Worm (Caenorhabditis elegans) whole organism, mixed stage, embryonic: ENCODE results near the gene phf-5.

Source experiments
- M03D4.4 ChIP-seq: sonication (generic microtip); optimal IDR thresholded peaks from 2 replicates; lab custom pipeline; 2017; ENCODE audit warnings: mild to moderate bottlenecking, missing genetic modification characterization, missing compliant biosample characterization
- bed-3 ChIP-seq: fragments of 200-800 bp; sonication (Bioruptor generic); optimal IDR thresholded peaks from 3 replicates; lab custom pipeline; 2018; ENCODE audit warnings: mild to moderate bottlenecking, missing genetic modification characterization, moderate library complexity, missing compliant biosample characterization
- blmp-1 ChIP-seq: fragments of 150-350 bp; optimal IDR thresholded peaks from 2 replicates; lab custom pipeline; 2014; ENCODE audit warnings: missing biosample characterization, missing genetic modification characterization
- ceh-39 ChIP-seq: fragments of 150-350 bp; optimal IDR thresholded peaks from 2 replicates; lab custom pipeline; 2014; ENCODE audit warnings: missing biosample characterization, missing genetic modification characterization
- ceh-43 ChIP-seq: fragments of 200-800 bp; sonication (Bioruptor generic); optimal IDR thresholded peaks from 2 replicates; lab custom pipeline; 2018; ENCODE audit warnings: mild to moderate bottlenecking, missing genetic modification characterization, moderate library complexity, missing compliant biosample characterization
- ceh-83 ChIP-seq: fragments of 200-800 bp; sonication (Bioruptor generic); optimal IDR thresholded peaks from 2 replicates; lab custom pipeline; 2018; ENCODE audit warnings: mild to moderate bottlenecking, missing genetic modification characterization, missing compliant biosample characterization
- ces-1 ChIP-seq: fragments of 150-350 bp; optimal IDR thresholded peaks from 2 replicates; lab custom pipeline; 2014; ENCODE audit warnings: missing biosample characterization, missing genetic modification reagents, missing genetic modification characterization
- cnd-1 ChIP-seq: fragments of 200-800 bp; sonication (Bioruptor generic); optimal IDR thresholded peaks from 2 replicates; lab custom pipeline; 2018; ENCODE audit warnings: mild to moderate bottlenecking, missing genetic modification characterization, missing compliant biosample characterization
- drap-1 ChIP-seq: fragments of 200-800 bp; sonication (Bioruptor generic); optimal IDR thresholded peaks from 3 replicates; lab custom pipeline; 2018; ENCODE audit warnings: mild to moderate bottlenecking, missing genetic modification characterization, missing compliant biosample characterization
- elt-1 ChIP-seq: sonication (generic microtip); optimal IDR thresholded peaks from 2 replicates; lab custom pipeline; 2017; ENCODE audit warnings: missing genetic modification characterization, mild to moderate bottlenecking, missing compliant biosample characterization, antibody characterized with exemption, moderate library complexity, borderline replicate concordance; ENCODE audit not compliant: insufficient read depth
- elt-3 ChIP-seq: fragments of 150-350 bp; optimal IDR thresholded peaks from 2 replicates; lab custom pipeline; 2014; ENCODE audit warnings: missing biosample characterization, missing genetic modification characterization
- flh-1 ChIP-seq: fragments of 200-800 bp; sonication (Bioruptor generic); optimal IDR thresholded peaks from 2 replicates; lab custom pipeline; 2018; ENCODE audit warnings: mild to moderate bottlenecking, missing genetic modification characterization, moderate library complexity, missing compliant biosample characterization
- ham-2 ChIP-seq: fragments of 200-800 bp; sonication (Bioruptor generic); optimal IDR thresholded peaks from 2 replicates; lab custom pipeline; 2018; ENCODE audit warnings: mild to moderate bottlenecking, missing genetic modification characterization, missing compliant biosample characterization
- hlh-1 ChIP-seq: fragments of 150-350 bp; optimal IDR thresholded peaks from 2 replicates; lab custom pipeline; 2014; ENCODE audit warnings: missing biosample characterization, missing genetic modification reagents, missing genetic modification characterization
- lin-13 ChIP-seq: fragments of 150-350 bp; optimal IDR thresholded peaks from 2 replicates; lab custom pipeline; 2014; ENCODE audit warnings: missing biosample characterization, missing genetic modification characterization
- lin-32 ChIP-seq: fragments of 200-800 bp; sonication (Bioruptor generic); optimal IDR thresholded peaks from 2 replicates; lab custom pipeline; 2018; ENCODE audit warnings: mild to moderate bottlenecking, missing genetic modification characterization, missing compliant biosample characterization
- lsy-2 ChIP-seq: fragments of 150-350 bp; optimal IDR thresholded peaks from 2 replicates; lab custom pipeline; 2014; ENCODE audit warnings: missing biosample characterization, missing genetic modification characterization
- mab-5 ChIP-seq: fragments of 150-350 bp; optimal IDR thresholded peaks from 2 replicates; lab custom pipeline; 2014; ENCODE audit warnings: missing biosample characterization, missing genetic modification characterization
- mls-2 ChIP-seq: sonication (generic microtip); optimal IDR thresholded peaks from 2 replicates; lab custom pipeline; 2016; ENCODE audit warnings: mild to moderate bottlenecking, missing genetic modification characterization, moderate library complexity, missing compliant biosample characterization
- nhr-12 ChIP-seq: fragments of 150-350 bp; optimal IDR thresholded peaks from 2 replicates; lab custom pipeline; 2014; ENCODE audit warnings: missing biosample characterization, missing genetic modification characterization
- nhr-2 ChIP-seq: fragments of 150-350 bp; optimal IDR thresholded peaks from 2 replicates; lab custom pipeline; 2014; ENCODE audit warnings: missing biosample characterization, missing genetic modification characterization
- nhr-28 ChIP-seq: fragments of 150-350 bp; optimal IDR thresholded peaks from 2 replicates; lab custom pipeline; 2014; ENCODE audit warnings: missing biosample characterization, missing genetic modification characterization
- nhr-76 ChIP-seq: sonication (generic microtip); optimal IDR thresholded peaks from 2 replicates; lab custom pipeline; 2017; ENCODE audit warnings: missing biosample characterization, missing genetic modification characterization
- pha-4 ChIP-seq: fragments of 150-350 bp; optimal IDR thresholded peaks from 2 replicates; lab custom pipeline; 2018; ENCODE audit warnings: missing biosample characterization, missing genetic modification reagents, missing genetic modification characterization
- sem-2 ChIP-seq: fragments of 200-800 bp; sonication (Bioruptor generic); optimal IDR thresholded peaks from 2 replicates; lab custom pipeline; 2018; ENCODE audit warnings: mild to moderate bottlenecking, missing genetic modification characterization, missing compliant biosample characterization
- sptf-1 ChIP-seq: sonication (generic microtip); optimal IDR thresholded peaks from 2 replicates; lab custom pipeline; 2017; ENCODE audit warnings: mild to moderate bottlenecking, missing genetic modification characterization, moderate library complexity, missing compliant biosample characterization
- tbx-8 ChIP-seq: fragments of 200-800 bp; sonication (Bioruptor generic); optimal IDR thresholded peaks from 2 replicates; lab custom pipeline; 2018; ENCODE audit warnings: mild to moderate bottlenecking, missing genetic modification characterization, moderate library complexity, missing compliant biosample characterization
- unc-120 ChIP-seq: sonication (generic microtip); optimal IDR thresholded peaks from 2 replicates; lab custom pipeline; 2017; ENCODE audit warnings: missing genetic modification characterization, missing compliant biosample characterization; ENCODE audit not compliant: poor library complexity, severe bottlenecking
- unc-39 ChIP-seq: fragments of 150-350 bp; optimal IDR thresholded peaks from 2 replicates; lab custom pipeline; 2014; ENCODE audit warnings: missing biosample characterization, missing genetic modification characterization
- unc-62 ChIP-seq: fragments of 150-350 bp; optimal IDR thresholded peaks from 2 replicates; lab custom pipeline; 2014; ENCODE audit warnings: missing biosample characterization, missing genetic modification reagents, missing genetic modification characterization
- zip-8 ChIP-seq: fragments of 150-350 bp; optimal IDR thresholded peaks from 2 replicates; lab custom pipeline; 2014; ENCODE audit warnings: missing biosample characterization, missing genetic modification characterization
- ztf-11 ChIP-seq: fragments of 150-350 bp; optimal IDR thresholded peaks from 2 replicates; lab custom pipeline; 2014; ENCODE audit warnings: missing biosample characterization, missing genetic modification characterization

The phf-5 gene

ce11 chrIII:2328612-2329011 lies 14.8 kb upstream of the phf-5 start:
- no peak for TF ChIP-seq mab-5 (tag; lab: Kevin White, UChicago)
- TF ChIP-seq bed-3 (GFP tag; lab: Kevin White, UChicago): no peak
- TF ChIP-seq ham-2 (GFP tag; lab: Kevin White, UChicago): no peak
- no peak for TF ChIP-seq lin-32 (GFP tag; lab: Kevin White, UChicago)
- no peak for TF ChIP-seq sem-2
- TF ChIP-seq drap-1 (GFP tag; lab: Kevin White, UChicago): no peak
- no peak for TF ChIP-seq M03D4.4
- TF ChIP-seq elt-1 (tag; lab: Kevin White, UChicago): no peak
- TF ChIP-seq zip-8 (tag; lab: Kevin White, UChicago): no peak
- no peak for TF ChIP-seq ceh-39 (tag; lab: Kevin White, UChicago)
- no peak for TF ChIP-seq ces-1 (GFP tag; lab: Kevin White, UChicago)
- TF ChIP-seq hlh-1: no peak
- TF ChIP-seq elt-3: no peak
- TF ChIP-seq nhr-2 (tag; lab: Kevin White, UChicago): no peak
- no peak for TF ChIP-seq unc-120 (tag; lab: Kevin White, UChicago)
- no peak for TF ChIP-seq unc-62
- TF ChIP-seq nhr-28 (tag; lab: Kevin White, UChicago): no peak
- TF ChIP-seq blmp-1 (tag; lab: Kevin White, UChicago): no peak
- no peak for TF ChIP-seq cnd-1 (tag; lab: Kevin White, UChicago)
- no peak for TF ChIP-seq ztf-11
- TF ChIP-seq, all 35 proteins: peak for 0

ce11 chrIII:2329336-2329735 lies 14.0 kb upstream of the phf-5 start, which contains the start of gene Y54F10BM.12:
TSS of gene Y54F10BM.12 (minus strand) at chrIII:2329679.
- no peak for TF ChIP-seq M03D4.4
- TF ChIP-seq ceh-43 (GFP tag; lab: Kevin White, UChicago): no peak
- no peak for TF ChIP-seq nhr-2 (tag; lab: Kevin White, UChicago)
- no peak for TF ChIP-seq hlh-1
- TF ChIP-seq lin-13 (tag; lab: Kevin White, UChicago): no peak
- no peak for TF ChIP-seq tbx-8 (GFP tag; lab: Kevin White, UChicago)
- TF ChIP-seq bed-3 (GFP tag; lab: Kevin White, UChicago): no peak
- TF ChIP-seq elt-3: no peak
- no peak for TF ChIP-seq nhr-76 (tag; lab: Kevin White, UChicago)
- no peak for TF ChIP-seq pha-4
- TF ChIP-seq lin-32 (GFP tag; lab: Kevin White, UChicago): no peak
- TF ChIP-seq ceh-83 (GFP tag; lab: Kevin White, UChicago): no peak
- TF ChIP-seq cnd-1 (tag; lab: Kevin White, UChicago): no peak
- no peak for TF ChIP-seq unc-120 (tag; lab: Kevin White, UChicago)
- no peak for TF ChIP-seq elt-1 (tag; lab: Kevin White, UChicago)
- TF ChIP-seq nhr-28 (tag; lab: Kevin White, UChicago): no peak
- no peak for TF ChIP-seq flh-1 (GFP tag; lab: Kevin White, UChicago)
- TF ChIP-seq nhr-12 (tag; lab: Kevin White, UChicago): no peak

- TF ChIP-seq nhr-12 (tag; lab: Kevin White, UChicago) (no peak), ham-2 (GFP tag; lab: Kevin White, UChicago) (no peak)
Measured at ce11 chrIII:2330389-2330788, 13.0 kb upstream of the phf-5 start.

- TF ChIP-seq blmp-1 (tag; lab: Kevin White, UChicago) (no peak), unc-120 (tag; lab: Kevin White, UChicago) (no peak), M03D4.4 (no peak), sptf-1 (tag; lab: Kevin White, UChicago) (peak; percentile 28), lin-32 (GFP tag; lab: Kevin White, UChicago) (no peak), tbx-8 (GFP tag; lab: Kevin White, UChicago) (no peak), mls-2 (tag; lab: Kevin White, UChicago) (no peak), pha-4 (no peak), unc-39 (tag; lab: Kevin White, UChicago) (no peak), ham-2 (GFP tag; lab: Kevin White, UChicago) (no peak), lsy-2 (tag; lab: Kevin White, UChicago) (peak; percentile 44), drap-1 (GFP tag; lab: Kevin White, UChicago) (no peak), lin-13 (tag; lab: Kevin White, UChicago) (no peak), mab-5 (tag; lab: Kevin White, UChicago) (no peak)
Measured at ce11 chrIII:2331033-2331625, 12.2 kb upstream of the phf-5 start, which contains the start of the genes Y54F10BM.13 and ppm-1.D. TSS of gene Y54F10BM.13 (minus strand) at chrIII:2331083. TSS of gene ppm-1.D (plus strand) at chrIII:2331572.
